Worm (Caenorhabditis elegans): Measurements from ENCODE around the gene lurp-1.

The lurp-1 gene

ce11 chrII:10868670-10869246 is 12.0 kb upstream of the lurp-1 start, which contains the start of the genes gmps-1 and cap-2:
Gene gmps-1 (minus strand): TSS chrII:10868720.
Gene cap-2 (plus strand): TSS chrII:10869196.
- TF ChIP-seq nhr-77 (tag; optimal IDR thresholded peaks at IDR 0.05) = peak; percentile 96
- no peak for TF ChIP-seq snpc-4 (tag; optimal IDR thresholded peaks at IDR 0.05)
- TF ChIP-seq mdt-29 (GFP tag; IDR thresholded peaks at IDR 0.05) = peak; percentile 91
- no peak for TF ChIP-seq ceh-44 (GFP tag; IDR thresholded peaks at IDR 0.05)
- TF ChIP-seq nhr-10 (tag; optimal IDR thresholded peaks at IDR 0.05) = peak; percentile 19
- peak; percentile 89 for TF ChIP-seq ZK337.2 (GFP tag; IDR thresholded peaks at IDR 0.05)
- peak; percentile 61 to 78 for TF ChIP-seq mdl-1 (tag; optimal IDR thresholded peaks at IDR 0.05)
- peak; percentile 96 for TF ChIP-seq mes-2 (tag; optimal IDR thresholded peaks at IDR 0.05; ENCODE audit: poor library complexity, severe bottlenecking)
- TF ChIP-seq daf-8 (GFP tag; IDR thresholded peaks at IDR 0.05) = no peak
- peak; percentile 69; the same call in 1 of the 2 replicates for TF ChIP-seq daf-19 (GFP tag; conservative IDR thresholded peaks at IDR 0.05)
- TF ChIP-seq D1046.2 (GFP tag; IDR thresholded peaks at IDR 0.05) = peak; percentile 7; the same call in 1 of the 2 replicates
- TF ChIP-seq mep-1 (tag; optimal IDR thresholded peaks at IDR 0.05) = peak; percentile 99
- peak; percentile 74 for TF ChIP-seq set-16 (GFP tag; IDR thresholded peaks at IDR 0.05)
- TF ChIP-seq Y48G9A.11 (GFP tag; IDR thresholded peaks at IDR 0.05) = peak; percentile 78
- TF ChIP-seq dpl-1 (GFP tag; optimal IDR thresholded peaks at IDR 0.05) = peak; percentile 91
- TF ChIP-seq lin-13 (GFP tag; optimal IDR thresholded peaks at IDR 0.05) = peak; percentile 82
- TF ChIP-seq snpc-1.2 (GFP tag; IDR thresholded peaks at IDR 0.05) = peak; percentile 75
- TF ChIP-seq nhr-6 (tag; optimal IDR thresholded peaks at IDR 0.05) = peak; percentile 93
- peak; percentile 83 for TF ChIP-seq php-3 (GFP tag; IDR thresholded peaks at IDR 0.05)
- TF ChIP-seq skn-1 (tag; optimal IDR thresholded peaks at IDR 0.05) = no peak
- TF ChIP-seq dmd-9 (GFP tag; IDR thresholded peaks at IDR 0.05) = peak; percentile 93
- peak; percentile 75 for TF ChIP-seq ceh-28 (tag; optimal IDR thresholded peaks at IDR 0.05)
- no peak for TF ChIP-seq ceh-82 (tag; optimal IDR thresholded peaks at IDR 0.05)
- TF ChIP-seq hlh-11 (tag; optimal IDR thresholded peaks at IDR 0.05) = peak; percentile 95
- TF ChIP-seq Y75B8A.6 (GFP tag; IDR thresholded peaks at IDR 0.05) = no peak
- TF ChIP-seq mxl-3 (GFP tag; optimal IDR thresholded peaks at IDR 0.05) = peak; percentile 48
- no peak for TF ChIP-seq ztf-11 (tag; optimal IDR thresholded peaks at IDR 0.05)
- TF ChIP-seq saeg-2 (GFP tag; IDR thresholded peaks at IDR 0.05) = peak; percentile 91
- TF ChIP-seq lin-15B (tag; optimal IDR thresholded peaks at IDR 0.05) = peak; percentile 43
- peak; percentile 89 for TF ChIP-seq T20F7.1 (GFP tag; optimal IDR thresholded peaks at IDR 0.05)
- TF ChIP-seq unc-130 (GFP tag; optimal IDR thresholded peaks at IDR 0.05) = peak; percentile 70
- TF ChIP-seq F10B5.3 (tag; optimal IDR thresholded peaks at IDR 0.05) = peak; percentile 90
- peak; percentile 91 for TF ChIP-seq F37D6.2 (tag; optimal IDR thresholded peaks at IDR 0.05)
- peak; percentile 42 to 91 for TF ChIP-seq daf-16 (GFP tag; optimal IDR thresholded peaks at IDR 0.05)
- peak; percentile 60 for TF ChIP-seq daf-16 (tag; optimal IDR thresholded peaks at IDR 0.05)
- TF ChIP-seq gei-8 (GFP tag; optimal IDR thresholded peaks at IDR 0.05) = peak; percentile 71
- peak; percentile 95 for TF ChIP-seq fkh-10 (GFP tag; optimal IDR thresholded peaks at IDR 0.05)
- no peak for TF ChIP-seq ceh-62 (tag; optimal IDR thresholded peaks at IDR 0.05)
- peak; percentile 92 for TF ChIP-seq spr-3 (GFP tag; optimal IDR thresholded peaks at IDR 0.05)
- peak; percentile 90 for TF ChIP-seq nhr-48 (tag; optimal IDR thresholded peaks at IDR 0.05)
- TF ChIP-seq nhr-25 (tag; optimal IDR thresholded peaks at IDR 0.05; ENCODE audit: borderline replicate concordance, insufficient read depth) = peak; percentile 49
- peak; percentile 97 for TF ChIP-seq arid-1 (GFP tag; conservative IDR thresholded peaks at IDR 0.05)
- no peak for TF ChIP-seq daf-12 (tag; optimal IDR thresholded peaks at IDR 0.05)
- TF ChIP-seq ZK546.5 (tag; optimal IDR thresholded peaks at IDR 0.05) = peak in 1 of 2 experiments; percentile 20
- TF ChIP-seq ces-1 (GFP tag; optimal IDR thresholded peaks at IDR 0.05) = peak; percentile 75
- peak; percentile 84 for TF ChIP-seq tra-1 (GFP tag; IDR thresholded peaks at IDR 0.05)
- TF ChIP-seq F49E8.2 (tag; optimal IDR thresholded peaks at IDR 0.05; ENCODE audit: borderline replicate concordance) = peak; percentile 75
- no peak for TF ChIP-seq madf-5 (GFP tag; IDR thresholded peaks at IDR 0.05)
- peak; percentile 12 for TF ChIP-seq pqm-1 (tag; optimal IDR thresholded peaks at IDR 0.05)
- TF ChIP-seq jun-1 (tag; optimal IDR thresholded peaks at IDR 0.05) = peak; percentile 79
- peak; percentile 33 for TF ChIP-seq sdz-12 (GFP tag; optimal IDR thresholded peaks at IDR 0.05)

Data from whole organism, L4 larva.